Worm (Caenorhabditis elegans) whole organism, L4 larva: ENCODE measurements around the gene F34D10.9.

Source experiments
- D1046.2 ChIP-seq: fragments of 200-800 bp; sonication (Bioruptor generic); IDR thresholded peaks from 2 replicates; pipeline ENCODE4 v1.3.6; 2022; ENCODE audit warnings: missing genetic modification characterization, missing compliant biosample characterization
- F26F4.8 ChIP-seq: fragments of 200-800 bp; sonication (Bioruptor generic); conservative IDR thresholded peaks from 2 replicates; pipeline ENCODE4 v1.3.6; 2022; ENCODE audit warnings: missing genetic modification characterization, missing compliant biosample characterization
- F49E8.2 ChIP-seq: sonication (generic microtip); optimal IDR thresholded peaks from 2 replicates; lab custom pipeline; 2016; ENCODE audit warnings: missing compliant biosample characterization, mild to moderate bottlenecking, missing genetic modification characterization, borderline replicate concordance
- R02D3.7 ChIP-seq: fragments of 150-350 bp; sonication (generic microtip); optimal IDR thresholded peaks from 3 replicates; lab custom pipeline; 2014; ENCODE audit warnings: missing biosample characterization, missing genetic modification characterization
- T26A8.4 ChIP-seq: fragments of 200-800 bp; sonication (Bioruptor generic); IDR thresholded peaks from 2 replicates; pipeline ENCODE4 v1.3.6; 2022; ENCODE audit warnings: missing genetic modification characterization, missing compliant biosample characterization
- Y5F2A.4 ChIP-seq: fragments of 200-800 bp; sonication (Bioruptor generic); optimal IDR thresholded peaks from 2 replicates; lab custom pipeline; 2018; ENCODE audit warnings: mild to moderate bottlenecking, missing genetic modification characterization, missing compliant biosample characterization
- Y75B8A.6 ChIP-seq: fragments of 200-800 bp; sonication (Bioruptor generic); IDR thresholded peaks from 2 replicates; pipeline ENCODE4 v1.3.6; 2022; ENCODE audit warnings: missing genetic modification reagents, missing genetic modification characterization, missing compliant biosample characterization
- ZK546.5 ChIP-seq, 2 experiments: sonication (generic microtip); optimal IDR thresholded peaks; 2 replicates each; lab custom pipeline; 2017; ENCODE audit warnings: missing biosample characterization in 2 of 2, missing genetic modification characterization in 2 of 2
- aly-2 ChIP-seq: sonication (generic microtip); optimal IDR thresholded peaks from 2 replicates; lab custom pipeline; 2018; ENCODE audit warnings: missing biosample characterization, missing genetic modification characterization
- ceh-20 ChIP-seq: fragments of 200-800 bp; sonication (Bioruptor generic); IDR thresholded peaks from 2 replicates; pipeline ENCODE4 v1.3.6; 2022; ENCODE audit warnings: missing genetic modification reagents, missing genetic modification characterization, missing compliant biosample characterization
- ceh-62 ChIP-seq: sonication (generic microtip); optimal IDR thresholded peaks from 2 replicates; lab custom pipeline; 2017; ENCODE audit warnings: missing biosample characterization, missing genetic modification characterization
- ces-1 ChIP-seq: fragments of 150-350 bp; sonication (generic microtip); optimal IDR thresholded peaks from 4 replicates; lab custom pipeline; 2014; ENCODE audit warnings: missing biosample characterization, missing genetic modification reagents, missing genetic modification characterization
- cey-2 ChIP-seq: sonication (generic microtip); optimal IDR thresholded peaks from 3 replicates; lab custom pipeline; 2017; ENCODE audit warnings: missing genetic modification characterization, mild to moderate bottlenecking, missing compliant biosample characterization, antibody characterized with exemption, borderline replicate concordance; ENCODE audit not compliant: insufficient read depth
- daf-19 ChIP-seq: fragments of 200-800 bp; sonication (Bioruptor generic); conservative IDR thresholded peaks from 2 replicates; pipeline ENCODE4 v1.3.6; 2022; ENCODE audit warnings: missing genetic modification characterization, missing compliant biosample characterization
- dmd-6 ChIP-seq: fragments of 200-800 bp; sonication (Bioruptor generic); IDR thresholded peaks from 2 replicates; pipeline ENCODE4 v1.3.6; 2022; ENCODE audit warnings: missing genetic modification reagents, missing genetic modification characterization, missing compliant biosample characterization
- dpl-1 ChIP-seq: fragments of 150-350 bp; optimal IDR thresholded peaks from 2 replicates; lab custom pipeline; 2014; ENCODE audit warnings: missing biosample characterization, missing genetic modification reagents, missing genetic modification characterization
- fos-1 ChIP-seq: fragments of 150-350 bp; optimal IDR thresholded peaks from 2 replicates; lab custom pipeline; 2014; ENCODE audit warnings: missing biosample characterization, missing genetic modification characterization
- gei-8 ChIP-seq: fragments of 200-800 bp; sonication (Bioruptor generic); optimal IDR thresholded peaks from 2 replicates; lab custom pipeline; 2018; ENCODE audit warnings: mild to moderate bottlenecking, missing genetic modification characterization, missing compliant biosample characterization
- hlh-11 ChIP-seq: fragments of 200-800 bp; sonication (Bioruptor generic); optimal IDR thresholded peaks from 2 replicates; lab custom pipeline; 2018; ENCODE audit warnings: mild to moderate bottlenecking, missing genetic modification characterization, missing compliant biosample characterization
- lin-1 ChIP-seq: fragments of 200-800 bp; sonication (Bioruptor generic); IDR thresholded peaks from 2 replicates; pipeline ENCODE4 v1.3.6; 2022; ENCODE audit warnings: missing genetic modification reagents, missing genetic modification characterization, missing compliant biosample characterization
- lin-29 ChIP-seq: fragments of 200-800 bp; sonication (Bioruptor generic); IDR thresholded peaks from 2 replicates; pipeline ENCODE4 v1.3.6; 2022; ENCODE audit warnings: missing genetic modification reagents, missing genetic modification characterization, missing compliant biosample characterization
- lin-38 ChIP-seq: fragments of 200-800 bp; sonication (Bioruptor generic); IDR thresholded peaks from 2 replicates; pipeline ENCODE4 v1.3.6; 2022; ENCODE audit warnings: missing genetic modification reagents, missing genetic modification characterization, missing compliant biosample characterization
- lin-39 ChIP-seq: fragments of 150-350 bp; optimal IDR thresholded peaks from 2 replicates; lab custom pipeline; 2014; ENCODE audit warnings: missing biosample characterization, missing genetic modification reagents, missing genetic modification characterization
- lir-3 ChIP-seq: sonication (generic microtip); optimal IDR thresholded peaks from 2 replicates; lab custom pipeline; 2016; ENCODE audit warnings: mild to moderate bottlenecking, missing genetic modification characterization, missing compliant biosample characterization
- lsy-2 ChIP-seq, 2 experiments: fragments of 150-350 bp in 1 of 2; sonication (generic microtip) in 1 of 2; optimal IDR thresholded peaks; 2 replicates each; lab custom pipeline; 2014 to 2017; ENCODE audit warnings: missing biosample characterization in 2 of 2, missing genetic modification characterization in 2 of 2
- mep-1 ChIP-seq: fragments of 150-350 bp; sonication (generic microtip); optimal IDR thresholded peaks from 3 replicates; lab custom pipeline; 2014; ENCODE audit warnings: missing biosample characterization, missing genetic modification characterization
- mes-2 ChIP-seq: sonication (generic microtip); optimal IDR thresholded peaks from 2 replicates; lab custom pipeline; 2016; ENCODE audit warnings: missing genotype, mild to moderate bottlenecking, missing genetic modification characterization, missing compliant biosample characterization; ENCODE audit not compliant: poor library complexity, severe bottlenecking
- nhr-102 ChIP-seq: sonication (generic microtip); optimal IDR thresholded peaks from 2 replicates; lab custom pipeline; 2016; ENCODE audit warnings: mild to moderate bottlenecking, missing genetic modification characterization, moderate library complexity, missing compliant biosample characterization
- nhr-11 ChIP-seq: fragments of 150-350 bp; optimal IDR thresholded peaks from 2 replicates; lab custom pipeline; 2014; ENCODE audit warnings: missing biosample characterization, missing genetic modification characterization
- nhr-237 ChIP-seq: sonication (generic microtip); optimal IDR thresholded peaks from 2 replicates; lab custom pipeline; 2017; ENCODE audit warnings: missing biosample characterization, missing genetic modification characterization
- nhr-28 ChIP-seq: fragments of 150-350 bp; optimal IDR thresholded peaks from 2 replicates; lab custom pipeline; 2014; ENCODE audit warnings: missing biosample characterization, missing genetic modification characterization
- nhr-76 ChIP-seq: fragments of 150-350 bp; optimal IDR thresholded peaks from 2 replicates; lab custom pipeline; 2014; ENCODE audit warnings: missing biosample characterization, missing genetic modification characterization
- php-3 ChIP-seq: fragments of 200-800 bp; sonication (Bioruptor generic); IDR thresholded peaks from 2 replicates; pipeline ENCODE4 v1.3.6; 2022; ENCODE audit warnings: missing genetic modification reagents, missing genetic modification characterization, missing compliant biosample characterization
- rbr-2 ChIP-seq: sonication (generic microtip); optimal IDR thresholded peaks from 2 replicates; lab custom pipeline; 2016; ENCODE audit warnings: missing genotype, missing genetic modification characterization, missing compliant biosample characterization
- spr-3 ChIP-seq: fragments of 200-800 bp; sonication (Bioruptor generic); optimal IDR thresholded peaks from 2 replicates; lab custom pipeline; 2018; ENCODE audit warnings: mild to moderate bottlenecking, missing genetic modification characterization, missing compliant biosample characterization
- unc-130 ChIP-seq: sonication (generic microtip); optimal IDR thresholded peaks from 2 replicates; lab custom pipeline; 2016; ENCODE audit warnings: missing genetic modification reagents, missing genetic modification characterization, missing compliant biosample characterization
- zip-2 ChIP-seq: fragments of 150-350 bp; optimal IDR thresholded peaks from 2 replicates; lab custom pipeline; 2014; ENCODE audit warnings: missing biosample characterization, missing genetic modification characterization
- ztf-11 ChIP-seq: fragments of 150-350 bp; optimal IDR thresholded peaks from 2 replicates; lab custom pipeline; 2014; ENCODE audit warnings: missing biosample characterization, missing genetic modification characterization

Gene F34D10.9

ce11 chrIII:3734990-3735389, 5.6 kb upstream of the F34D10.9 start, which contains the start of gene evl-18:
Gene evl-18, minus strand, starts transcription at chrIII:3735039.
- TF ChIP-seq lin-1 (no peak), dpl-1 (GFP tag; lab: Kevin White, UChicago) (peak; percentile 58), lin-38 (GFP tag; lab: Robert Waterston, UW) (peak; percentile 71), mes-2 (tag; lab: Kevin White, UChicago) (peak; percentile 15), php-3 (GFP tag; lab: Robert Waterston, UW) (no peak), lsy-2 (tag; optimal IDR thresholded peaks at IDR 0.05; lab: Kevin White, UChicago) (peak in 1 of 2 experiments; percentile 33)

DNA sequence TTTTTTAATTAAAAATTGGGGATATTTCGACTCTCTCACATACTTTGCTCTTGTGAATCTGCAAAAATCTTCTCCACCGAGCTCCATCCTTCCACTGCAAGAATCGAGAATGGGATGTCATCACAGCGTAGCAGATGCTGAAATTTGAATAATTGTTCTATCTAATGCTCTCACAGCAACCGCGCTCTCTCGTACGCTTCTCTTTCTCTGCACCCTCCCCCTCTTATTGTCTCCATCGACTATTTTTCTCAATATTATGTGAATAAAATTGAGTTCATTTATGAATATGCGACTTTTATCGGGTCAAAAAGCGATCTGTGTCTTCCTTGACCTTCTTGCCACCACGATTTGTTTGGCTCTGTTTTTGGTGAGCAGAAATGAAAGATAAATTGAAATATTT, 4.6 kb upstream of the F34D10.9 start, which contains the start of gene F34D10.3:
Gene F34D10.3 (plus strand): TSS at position 249 of the 400 bp plus-strand sequence.
- TF ChIP-seq dmd-6 (GFP tag; lab: Robert Waterston, UW) (no peak), mep-1 (tag; lab: Kevin White, UChicago) (no peak), lsy-2 (tag; optimal IDR thresholded peaks at IDR 0.05; lab: Kevin White, UChicago) (peak in 1 of 2 experiments; percentile 32), ZK546.5 (tag; optimal IDR thresholded peaks at IDR 0.05; lab: Kevin White, UChicago) (no peak), lir-3 (tag; lab: Kevin White, UChicago) (no peak), mes-2 (tag; lab: Kevin White, UChicago) (peak; percentile 48), R02D3.7 (no peak)

DNA sequence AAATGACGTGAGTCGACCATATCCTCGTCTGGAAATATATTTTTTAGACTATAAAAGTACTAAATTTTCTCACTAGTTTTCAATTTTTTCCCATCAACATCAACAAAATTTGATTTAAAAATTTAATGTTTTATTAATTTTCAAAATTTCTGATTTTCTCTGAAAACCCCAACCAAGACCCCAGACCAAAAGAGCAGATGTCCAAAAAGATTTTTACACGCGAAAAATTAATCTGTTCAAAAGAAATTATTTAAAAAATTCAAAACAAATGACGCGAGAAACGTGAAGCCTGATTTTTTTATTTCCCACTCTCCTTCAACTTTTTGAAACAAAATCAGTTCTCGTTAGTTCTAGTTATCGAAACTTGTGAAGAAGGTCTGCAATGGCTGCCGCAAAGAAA, 1.1 kb upstream of the F34D10.9 start, which contains the start of gene F34D10.8:
Gene F34D10.8 (plus strand): TSS at position 301 of the 400 bp plus-strand sequence.
- TF ChIP-seq nhr-76 (tag; lab: Kevin White, UChicago) (no peak), F49E8.2 (tag; lab: Kevin White, UChicago) (no peak), nhr-28 (no peak), dmd-6 (GFP tag; lab: Robert Waterston, UW) (no peak), lin-29 (GFP tag; lab: Robert Waterston, UW) (no peak), ztf-11 (tag; lab: Kevin White, UChicago) (no peak), lsy-2 (tag; optimal IDR thresholded peaks at IDR 0.05; lab: Kevin White, UChicago) (no peak), Y75B8A.6 (GFP tag; lab: Robert Waterston, UW) (no peak), Y5F2A.4 (GFP tag; lab: Kevin White, UChicago) (no peak), spr-3 (GFP tag; lab: Kevin White, UChicago) (no peak), hlh-11 (tag; lab: Kevin White, UChicago) (no peak), fos-1 (no peak), unc-130 (GFP tag; lab: Kevin White, UChicago) (no peak), nhr-237 (tag; lab: Kevin White, UChicago) (no peak), F26F4.8 (GFP tag; lab: Robert Waterston, UW) (no peak), daf-19 (GFP tag; lab: Robert Waterston, UW) (no peak), D1046.2 (GFP tag; lab: Robert Waterston, UW) (no peak), gei-8 (no peak), ceh-62 (tag; lab: Kevin White, UChicago) (no peak), T26A8.4 (GFP tag; lab: Robert Waterston, UW) (no peak)

DNA sequence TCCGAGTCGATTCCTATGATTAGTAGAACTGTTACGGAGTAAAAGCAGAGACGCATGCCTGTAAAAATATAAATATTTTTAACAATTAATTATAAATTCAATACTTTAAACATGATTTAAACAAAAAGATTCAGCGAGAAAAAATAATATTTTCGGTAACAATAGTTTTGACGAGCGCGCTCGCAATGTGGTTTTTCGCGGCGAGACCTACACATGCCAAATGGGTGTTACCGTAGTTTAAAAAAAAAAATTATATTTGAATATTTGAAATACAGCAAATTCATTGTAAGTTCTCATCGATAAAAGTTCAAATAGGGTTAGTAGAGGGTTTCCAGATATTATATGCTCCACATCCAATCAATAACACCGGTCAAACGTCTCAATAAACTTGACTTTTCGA, 3.0 kb downstream of the F34D10.9 start, which contains the start of gene gldi-5:
Gene gldi-5 (minus strand): TSS at position 58 of the 400 bp plus-strand sequence.
- no peak for TF ChIP-seq mes-2 (tag; lab: Kevin White, UChicago)
- TF ChIP-seq ceh-20: no peak
- TF ChIP-seq lin-39 (tag; lab: Kevin White, UChicago): no peak
- no peak for TF ChIP-seq spr-3 (GFP tag; lab: Kevin White, UChicago)
- no peak for TF ChIP-seq rbr-2 (tag; lab: Kevin White, UChicago)
- TF ChIP-seq cey-2 (tag; lab: Kevin White, UChicago): no peak
- no peak for TF ChIP-seq nhr-11
- no peak for TF ChIP-seq aly-2 (tag; lab: Kevin White, UChicago)
- no peak for TF ChIP-seq hlh-11 (tag; lab: Kevin White, UChicago)
- TF ChIP-seq ces-1: no peak
- no peak for TF ChIP-seq nhr-102 (tag; lab: Kevin White, UChicago)
- no peak for TF ChIP-seq zip-2 (tag; lab: Kevin White, UChicago)
- TF ChIP-seq nhr-28: no peak
